Worm (Caenorhabditis elegans) whole organism, young adult: ENCODE results near the gene fce-2.

Source experiments
- B0035.1 ChIP-seq: sonication (generic microtip); optimal IDR thresholded peaks from 2 replicates; lab custom pipeline; 2016; ENCODE audit warnings: missing genetic modification characterization, mild to moderate bottlenecking, missing compliant biosample characterization, missing genotype, missing genetic modification reagents
- D2030.7 ChIP-seq: fragments of 200-800 bp; sonication (Bioruptor generic); IDR thresholded peaks from 2 replicates; pipeline ENCODE4 v1.3.6; 2022; ENCODE audit warnings: missing genetic modification reagents, missing genetic modification characterization, missing compliant biosample characterization
- F10E7.11 ChIP-seq: sonication (generic microtip); optimal IDR thresholded peaks from 2 replicates; lab custom pipeline; 2017; ENCODE audit warnings: mild to moderate bottlenecking, missing genetic modification characterization, moderate library complexity, missing compliant biosample characterization
- F22D6.2 ChIP-seq: sonication (generic microtip); optimal IDR thresholded peaks from 2 replicates; lab custom pipeline; 2016; ENCODE audit warnings: mild to moderate bottlenecking, missing genetic modification characterization, missing compliant biosample characterization
- F55B11.4 ChIP-seq: sonication (generic microtip); optimal IDR thresholded peaks from 2 replicates; lab custom pipeline; 2016; ENCODE audit warnings: missing compliant biosample characterization, missing genetic modification characterization, borderline replicate concordance; ENCODE audit not compliant: insufficient read depth
- F57A8.1 ChIP-seq: fragments of 200-800 bp; sonication (Bioruptor generic); optimal IDR thresholded peaks from 2 replicates; lab custom pipeline; 2018; ENCODE audit warnings: mild to moderate bottlenecking, missing genetic modification characterization, moderate library complexity, missing compliant biosample characterization
- F57C9.4 ChIP-seq: sonication (generic microtip); optimal IDR thresholded peaks from 2 replicates; lab custom pipeline; 2017; ENCODE audit warnings: mild to moderate bottlenecking, missing genetic modification characterization, missing compliant biosample characterization
- K12H6.12 ChIP-seq: fragments of 200-800 bp; sonication (Bioruptor generic); optimal IDR thresholded peaks from 2 replicates; lab custom pipeline; 2018; ENCODE audit warnings: mild to moderate bottlenecking, missing genetic modification characterization, missing compliant biosample characterization
- T07F8.4 ChIP-seq: sonication (generic microtip); optimal IDR thresholded peaks from 2 replicates; lab custom pipeline; 2016; ENCODE audit warnings: mild to moderate bottlenecking, missing genetic modification characterization, moderate library complexity, missing compliant biosample characterization
- Y53F4B.3 ChIP-seq: fragments of 200-800 bp; sonication (Bioruptor generic); IDR thresholded peaks from 2 replicates; pipeline ENCODE4 v1.3.6; 2022; ENCODE audit warnings: missing genetic modification reagents, missing genetic modification characterization, missing compliant biosample characterization
- ZK185.1 ChIP-seq: sonication (generic microtip); optimal IDR thresholded peaks from 2 replicates; lab custom pipeline; 2016; ENCODE audit warnings: mild to moderate bottlenecking, missing genetic modification characterization, missing compliant biosample characterization; ENCODE audit not compliant: poor library complexity, severe bottlenecking
- ama-1 ChIP-seq, 3 experiments: fragments of 150-350 bp in 1 of 3; sonication (generic microtip) in 2 of 3; optimal IDR thresholded peaks; 2 replicates each; lab custom pipeline; 2014 to 2018; ENCODE audit warnings: missing biosample characterization in 2 of 3, missing genetic modification characterization in 2 of 3, missing genetic modification reagents in 2 of 3
- attf-5 ChIP-seq: fragments of 200-800 bp; sonication (Bioruptor generic); optimal IDR thresholded peaks from 2 replicates; lab custom pipeline; 2018; ENCODE audit warnings: mild to moderate bottlenecking, missing genetic modification characterization, missing compliant biosample characterization
- attf-6 ChIP-seq: fragments of 200-800 bp; sonication (Bioruptor generic); IDR thresholded peaks from 2 replicates; pipeline ENCODE4 v1.3.6; 2022; ENCODE audit warnings: missing genetic modification reagents, missing genetic modification characterization, missing compliant biosample characterization
- bed-2 ChIP-seq: fragments of 200-800 bp; sonication (Bioruptor generic); IDR thresholded peaks from 2 replicates; pipeline ENCODE4 v1.3.6; 2022; ENCODE audit warnings: missing genetic modification reagents, missing genetic modification characterization, missing compliant biosample characterization
- cebp-1 ChIP-seq, 2 experiments: fragments of 200-800 bp in 1 of 2; sonication (Bioruptor generic) in 1 of 2; sonication (generic microtip) in 1 of 2; IDR thresholded peaks in 1 of 2; optimal IDR thresholded peaks in 1 of 2; 2 replicates each; pipeline versions ENCODE4 v1.3.6 to Lab custom; 2017 to 2022; ENCODE audit warnings: missing compliant biosample characterization in 2 of 2, missing genetic modification characterization in 2 of 2, mild to moderate bottlenecking in 1 of 2, missing genetic modification reagents in 1 of 2, moderate library complexity in 1 of 2
- ceh-100 ChIP-seq: fragments of 200-800 bp; sonication (Bioruptor generic); IDR thresholded peaks from 2 replicates; pipeline ENCODE4 v1.3.6; 2022; ENCODE audit warnings: missing genetic modification reagents, missing genetic modification characterization, missing compliant biosample characterization
- ceh-27 ChIP-seq: fragments of 200-800 bp; sonication (Bioruptor generic); optimal IDR thresholded peaks from 2 replicates; lab custom pipeline; 2018; ENCODE audit warnings: mild to moderate bottlenecking, missing genetic modification characterization, moderate library complexity, missing compliant biosample characterization
- ceh-58 ChIP-seq: fragments of 200-800 bp; sonication (Bioruptor generic); IDR thresholded peaks from 2 replicates; pipeline ENCODE4 v1.3.6; 2022; ENCODE audit warnings: missing genetic modification characterization, missing compliant biosample characterization
- chd-7 ChIP-seq: sonication (generic microtip); optimal IDR thresholded peaks from 2 replicates; lab custom pipeline; 2016; ENCODE audit warnings: mild to moderate bottlenecking, missing genetic modification characterization, moderate library complexity, missing compliant biosample characterization
- dox-1 ChIP-seq: fragments of 200-800 bp; sonication (Bioruptor generic); IDR thresholded peaks from 2 replicates; pipeline ENCODE4 v1.3.6; 2022; ENCODE audit warnings: missing genetic modification reagents, missing genetic modification characterization, missing compliant biosample characterization
- egl-44 ChIP-seq: fragments of 200-800 bp; sonication (Bioruptor generic); IDR thresholded peaks from 2 replicates; pipeline ENCODE4 v1.3.6; 2022; ENCODE audit warnings: missing genetic modification reagents, missing genetic modification characterization, missing compliant biosample characterization
- egrh-3 ChIP-seq: fragments of 200-800 bp; sonication (Bioruptor generic); IDR thresholded peaks from 2 replicates; pipeline ENCODE4 v1.3.6; 2022; ENCODE audit warnings: missing genetic modification reagents, missing genetic modification characterization, missing compliant biosample characterization
- gei-17 ChIP-seq: fragments of 200-800 bp; sonication (Bioruptor generic); optimal IDR thresholded peaks from 2 replicates; lab custom pipeline; 2018; ENCODE audit warnings: mild to moderate bottlenecking, missing genetic modification characterization, missing compliant biosample characterization
- hlh-12 ChIP-seq: sonication (generic microtip); optimal IDR thresholded peaks from 2 replicates; lab custom pipeline; 2016; ENCODE audit warnings: missing genetic modification characterization, missing compliant biosample characterization
- hmg-1.2 ChIP-seq: fragments of 200-800 bp; sonication (Bioruptor generic); IDR thresholded peaks from 2 replicates; pipeline ENCODE4 v1.3.6; 2022; ENCODE audit warnings: missing genetic modification reagents, missing genetic modification characterization, missing compliant biosample characterization
- hsf-1 ChIP-seq: fragments of 200-800 bp; sonication (Bioruptor generic); IDR thresholded peaks from 2 replicates; pipeline ENCODE4 v1.3.6; 2022; ENCODE audit warnings: missing genetic modification reagents, missing genetic modification characterization, missing compliant biosample characterization
- lin-35 ChIP-seq, 3 experiments: fragments of 150-350 bp in 2 of 3; sonication (generic microtip) in 1 of 3; optimal IDR thresholded peaks; 2 replicates each; lab custom pipeline; 2014 to 2018; ENCODE audit warnings: missing biosample characterization in 3 of 3, missing genetic modification characterization in 3 of 3, missing genetic modification reagents in 3 of 3
- madf-3 ChIP-seq: fragments of 200-800 bp; sonication (Bioruptor generic); IDR thresholded peaks from 2 replicates; pipeline ENCODE4 v1.3.6; 2022; ENCODE audit warnings: missing genetic modification reagents, missing genetic modification characterization, missing compliant biosample characterization
- mcd-1 ChIP-seq: fragments of 200-800 bp; sonication (Bioruptor generic); IDR thresholded peaks from 2 replicates; pipeline ENCODE4 v1.3.6; 2022; ENCODE audit warnings: missing genetic modification reagents, missing genetic modification characterization, missing compliant biosample characterization
- nhr-80 ChIP-seq: sonication (generic microtip); optimal IDR thresholded peaks from 2 replicates; lab custom pipeline; 2016; ENCODE audit warnings: missing genetic modification characterization, missing compliant biosample characterization
- rcor-1 ChIP-seq: fragments of 200-800 bp; sonication (Bioruptor generic); IDR thresholded peaks from 2 replicates; pipeline ENCODE4 v1.3.6; 2022; ENCODE audit warnings: missing genetic modification reagents, missing genetic modification characterization, missing compliant biosample characterization
- rpc-1 ChIP-seq, 2 experiments: fragments of 150-350 bp in 1 of 2; sonication (generic microtip) in 1 of 2; optimal IDR thresholded peaks; 2 replicates each; lab custom pipeline; 2014 to 2018; ENCODE audit warnings: missing biosample characterization in 1 of 2, missing genetic modification characterization in 1 of 2, missing genetic modification reagents in 1 of 2, missing genotype in 1 of 2
- sdz-38 ChIP-seq: sonication (generic microtip); optimal IDR thresholded peaks from 2 replicates; lab custom pipeline; 2016; ENCODE audit warnings: missing genotype, missing genetic modification characterization, missing compliant biosample characterization
- sea-2 ChIP-seq: fragments of 200-800 bp; sonication (Bioruptor generic); IDR thresholded peaks from 2 replicates; pipeline ENCODE4 v1.3.6; 2022; ENCODE audit warnings: missing genetic modification characterization, missing compliant biosample characterization
- snpc-3.4 ChIP-seq: sonication (generic microtip); optimal IDR thresholded peaks from 2 replicates; lab custom pipeline; 2017; ENCODE audit warnings: missing genetic modification characterization, mild to moderate bottlenecking, missing compliant biosample characterization, antibody characterized with exemption, moderate library complexity, missing genotype, missing genetic modification reagents
- snpc-4 ChIP-seq, 5 experiments: fragments of 150-350 bp in 1 of 5; sonication (generic microtip) in 4 of 5; optimal IDR thresholded peaks; 2 replicates each; lab custom pipeline; 2014 to 2018; ENCODE audit warnings: missing genetic modification characterization in 5 of 5, missing biosample characterization in 3 of 5, antibody characterized with exemption in 2 of 5, mild to moderate bottlenecking in 2 of 5, missing compliant biosample characterization in 2 of 5, missing genotype in 2 of 5, moderate library complexity in 2 of 5, missing genetic modification reagents in 1 of 5
- somi-1 ChIP-seq: fragments of 200-800 bp; sonication (Bioruptor generic); optimal IDR thresholded peaks from 2 replicates; lab custom pipeline; 2018; ENCODE audit warnings: mild to moderate bottlenecking, missing genetic modification characterization, missing compliant biosample characterization
- zfh-2 ChIP-seq: fragments of 200-800 bp; sonication (Bioruptor generic); conservative IDR thresholded peaks from 2 replicates; pipeline ENCODE4 v1.3.6; 2022; ENCODE audit warnings: missing genetic modification reagents, missing genetic modification characterization, missing compliant biosample characterization
- zim-3 ChIP-seq: sonication (generic microtip); optimal IDR thresholded peaks from 2 replicates; lab custom pipeline; 2017; ENCODE audit warnings: mild to moderate bottlenecking, missing genetic modification characterization, moderate library complexity, missing compliant biosample characterization
- ztf-22 ChIP-seq: fragments of 200-800 bp; sonication (Bioruptor generic); optimal IDR thresholded peaks from 2 replicates; lab custom pipeline; 2018; ENCODE audit warnings: mild to moderate bottlenecking, missing genetic modification characterization, moderate library complexity, missing compliant biosample characterization
- ztf-25 ChIP-seq: fragments of 200-800 bp; sonication (Bioruptor generic); IDR thresholded peaks from 2 replicates; pipeline ENCODE4 v1.3.6; 2022; ENCODE audit warnings: missing genetic modification reagents, missing genetic modification characterization, missing compliant biosample characterization
- ztf-26 ChIP-seq: sonication (generic microtip); optimal IDR thresholded peaks from 2 replicates; lab custom pipeline; 2017; ENCODE audit warnings: missing genetic modification characterization, missing compliant biosample characterization
- ztf-28 ChIP-seq: fragments of 200-800 bp; sonication (Bioruptor generic); IDR thresholded peaks from 2 replicates; pipeline ENCODE4 v1.3.6; 2022; ENCODE audit warnings: missing genetic modification reagents, missing genetic modification characterization, missing compliant biosample characterization

Gene fce-2

ce11 chrV:20417809-20418208 lies 7.3 kb upstream of the fce-2 start:
- peak; percentile 55 for TF ChIP-seq K12H6.12
- TF ChIP-seq zfh-2 (GFP tag; lab: Robert Waterston, UW) = peak; percentile 81
- TF ChIP-seq ceh-100 (GFP tag; lab: Robert Waterston, UW) = no peak
- no peak; the same call in 1 of the 2 replicates for TF ChIP-seq cebp-1 (GFP tag; IDR thresholded peaks at IDR 0.05; lab: Robert Waterston, UW)
- TF ChIP-seq cebp-1 (tag; optimal IDR thresholded peaks at IDR 0.05; lab: Kevin White, UChicago) = peak; percentile 82
- TF ChIP-seq ceh-27 = peak; percentile 60
- TF ChIP-seq ztf-22 (GFP tag; lab: Kevin White, UChicago) = peak; percentile 17
- peak in 1 of 3 experiments; percentile 6 for TF ChIP-seq lin-35 (GFP tag; optimal IDR thresholded peaks at IDR 0.05; lab: Kevin White, UChicago)
- TF ChIP-seq dox-1 = peak; percentile 13; the same call in 1 of the 2 replicates
- no peak for TF ChIP-seq egl-44 (GFP tag; lab: Robert Waterston, UW)
- TF ChIP-seq attf-5 (GFP tag; lab: Kevin White, UChicago) = peak; percentile 46
- TF ChIP-seq hmg-1.2 (GFP tag; lab: Robert Waterston, UW) = peak; percentile 12; the same call in 1 of the 2 replicates
- peak; percentile 15 for TF ChIP-seq nhr-80
- no peak for TF ChIP-seq ztf-28 (GFP tag; lab: Robert Waterston, UW)
- no peak for TF ChIP-seq rpc-1 (optimal IDR thresholded peaks at IDR 0.05; lab: Kevin White, UChicago)
- TF ChIP-seq rpc-1 (tag; optimal IDR thresholded peaks at IDR 0.05; lab: Kevin White, UChicago) = no peak
- TF ChIP-seq snpc-3.4 (tag; lab: Kevin White, UChicago) = no peak
- TF ChIP-seq somi-1 (GFP tag; lab: Kevin White, UChicago) = peak; percentile 22
- TF ChIP-seq Y53F4B.3 (GFP tag; lab: Robert Waterston, UW) = no peak
- no peak for TF ChIP-seq sea-2 (GFP tag; lab: Robert Waterston, UW)
- TF ChIP-seq ztf-25 (GFP tag; lab: Robert Waterston, UW) = no peak

ce11 chrV:20418768-20419167 lies 6.3 kb upstream of the fce-2 start:
- TF ChIP-seq nhr-80 (peak; percentile 63), ZK185.1 (tag; lab: Kevin White, UChicago) (no peak), attf-6 (no peak), cebp-1 (GFP tag; IDR thresholded peaks at IDR 0.05; lab: Robert Waterston, UW) (peak; percentile 51; the same call in 1 of the 2 replicates), cebp-1 (tag; optimal IDR thresholded peaks at IDR 0.05; lab: Kevin White, UChicago) (peak; percentile 87), F57A8.1 (no peak), chd-7 (tag; lab: Kevin White, UChicago) (peak; percentile 61), F57C9.4 (tag; lab: Kevin White, UChicago) (no peak), madf-3 (GFP tag; lab: Robert Waterston, UW) (no peak), hsf-1 (no peak), ceh-58 (GFP tag; lab: Robert Waterston, UW) (no peak), ztf-26 (tag; lab: Kevin White, UChicago) (no peak), zim-3 (tag; lab: Kevin White, UChicago) (no peak), F10E7.11 (tag; lab: Kevin White, UChicago) (no peak), sdz-38 (no peak), mcd-1 (no peak), F22D6.2 (tag; lab: Kevin White, UChicago) (no peak), ztf-22 (GFP tag; lab: Kevin White, UChicago) (no peak), B0035.1 (tag; lab: Kevin White, UChicago) (no peak), bed-2 (GFP tag; lab: Robert Waterston, UW) (no peak), snpc-3.4 (tag; lab: Kevin White, UChicago) (no peak), rcor-1 (GFP tag; lab: Robert Waterston, UW) (no peak), T07F8.4 (no peak), attf-5 (GFP tag; lab: Kevin White, UChicago) (peak; percentile 51), egrh-3 (GFP tag; lab: Robert Waterston, UW) (no peak), hlh-12 (no peak), F55B11.4 (no peak), snpc-4 (GFP tag; optimal IDR thresholded peaks at IDR 0.05; lab: Kevin White, UChicago) (no peak), snpc-4 (tag; optimal IDR thresholded peaks at IDR 0.05; lab: Kevin White, UChicago) (peak in 1 of 4 experiments; percentile 20), ama-1 (optimal IDR thresholded peaks at IDR 0.05; lab: Kevin White, UChicago) (no peak), ama-1 (GFP tag; optimal IDR thresholded peaks at IDR 0.05; lab: Kevin White, UChicago) (no peak), D2030.7 (no peak), gei-17 (no peak), hmg-1.2 (GFP tag; lab: Robert Waterston, UW) (0 out of 2 replicates have a peak, but pooled peaks have one; percentile 22)
